Fruit fly (Drosophila melanogaster) whole organism, embryonic: ENCODE data around the gene DnaJ-H.

Experiments
- Antp ChIP-seq: fragments of 200-800 bp; sonication (Bioruptor generic); optimal IDR thresholded peaks from 3 replicates; lab custom pipeline; 2016; ENCODE audit warnings: missing biosample characterization, missing genetic modification characterization
- Atf-2 ChIP-seq: fragments of 200-800 bp; sonication (Bioruptor generic); optimal IDR thresholded peaks from 2 replicates; lab custom pipeline; 2016; ENCODE audit warnings: missing biosample characterization, missing genetic modification characterization
- BtbVII ChIP-seq: fragments of 200-800 bp; sonication (Bioruptor generic); optimal IDR thresholded peaks from 3 replicates; lab custom pipeline; 2017; ENCODE audit warnings: missing biosample characterization, mild to moderate bottlenecking, missing genetic modification characterization
- CG10462 ChIP-seq: fragments of 200-800 bp; sonication (Bioruptor generic); optimal IDR thresholded peaks from 2 replicates; lab custom pipeline; 2016; ENCODE audit warnings: missing biosample characterization, missing genetic modification characterization
- CG11504 ChIP-seq: fragments of 200-800 bp; sonication (Bioruptor generic); optimal IDR thresholded peaks from 3 replicates; lab custom pipeline; 2019; ENCODE audit warnings: missing biosample characterization, mild to moderate bottlenecking, missing genetic modification characterization, moderate library complexity
- CG11560 ChIP-seq: fragments of 200-800 bp; sonication (Bioruptor generic); IDR thresholded peaks from 3 replicates; pipeline ENCODE4 v1.3.6; 2022; ENCODE audit warnings: missing biosample characterization, missing genetic modification characterization
- CG11723 ChIP-seq: fragments of 200-800 bp; sonication (Bioruptor generic); optimal IDR thresholded peaks from 2 replicates; lab custom pipeline; 2017; ENCODE audit warnings: missing biosample characterization, mild to moderate bottlenecking, missing genetic modification characterization
- CG13894 ChIP-seq: fragments of 200-800 bp; sonication (Bioruptor generic); optimal IDR thresholded peaks from 3 replicates; lab custom pipeline; 2018; ENCODE audit warnings: missing biosample characterization, mild to moderate bottlenecking, missing genetic modification characterization, moderate library complexity
- CG15479 ChIP-seq: fragments of 200-800 bp; sonication (Bioruptor generic); optimal IDR thresholded peaks from 3 replicates; lab custom pipeline; 2019; ENCODE audit warnings: missing biosample characterization, mild to moderate bottlenecking, missing genetic modification characterization, moderate library complexity
- CG18262 ChIP-seq: fragments of 200-800 bp; optimal IDR thresholded peaks from 3 replicates; lab custom pipeline; 2019; ENCODE audit warnings: missing biosample characterization, mild to moderate bottlenecking, missing genetic modification characterization, moderate library complexity
- CG2712 ChIP-seq: fragments of 200-800 bp; optimal IDR thresholded peaks from 3 replicates; lab custom pipeline; 2019; ENCODE audit warnings: missing biosample characterization, mild to moderate bottlenecking, missing genetic modification characterization, moderate library complexity
- CG2875 ChIP-seq: fragments of 200-800 bp; sonication (Bioruptor generic); optimal IDR thresholded peaks from 2 replicates; lab custom pipeline; 2017; ENCODE audit warnings: missing biosample characterization, mild to moderate bottlenecking, missing genetic modification characterization, missing genetic modification reagents
- CG32772 ChIP-seq: fragments of 200-800 bp; sonication (Bioruptor generic); IDR thresholded peaks from 2 replicates; pipeline ENCODE4 v1.3.6; 2022; ENCODE audit warnings: missing biosample characterization, missing genetic modification characterization
- CG3726 ChIP-seq: fragments of 200-800 bp; sonication (Bioruptor generic); IDR thresholded peaks from 3 replicates; pipeline ENCODE4, ENCODE4 v1.3.6; 2022; ENCODE audit warnings: missing biosample characterization, missing genetic modification characterization
- CG5245 ChIP-seq: fragments of 200-800 bp; sonication (Bioruptor generic); optimal IDR thresholded peaks from 3 replicates; lab custom pipeline; 2016; ENCODE audit warnings: missing biosample characterization, missing genetic modification characterization
- CG6175 ChIP-seq: fragments of 200-800 bp; sonication (Bioruptor generic); IDR thresholded peaks from 3 replicates; pipeline ENCODE4 v1.3.6; 2022; ENCODE audit warnings: missing biosample characterization, missing genetic modification characterization
- CG7372 ChIP-seq: fragments of 200-800 bp; sonication (Bioruptor generic); IDR thresholded peaks from 2 replicates; pipeline ENCODE4 v1.3.6; 2022; ENCODE audit warnings: missing biosample characterization, missing genetic modification characterization
- CG7556 ChIP-seq: fragments of 200-800 bp; sonication (Bioruptor generic); optimal IDR thresholded peaks from 2 replicates; lab custom pipeline; 2017; ENCODE audit warnings: missing biosample characterization, mild to moderate bottlenecking, missing genetic modification characterization
- CG7963 ChIP-seq: fragments of 200-800 bp; sonication (Bioruptor generic); IDR thresholded peaks from 3 replicates; pipeline ENCODE4 v1.3.6; 2022; ENCODE audit warnings: missing biosample characterization, missing genetic modification characterization; ENCODE audit not compliant: partially characterized antibody
- CG8290 ChIP-seq, 3 experiments: fragments of 200-800 bp; sonication (Bioruptor generic); optimal IDR thresholded peaks; 2 replicates each; lab custom pipeline; 2016 to 2019; ENCODE audit warnings: missing biosample characterization in 3 of 3, missing genetic modification characterization in 3 of 3, mild to moderate bottlenecking in 2 of 3, moderate library complexity in 1 of 3
- CrebB ChIP-seq: fragments of 200-800 bp; sonication (Bioruptor generic); optimal IDR thresholded peaks from 3 replicates; lab custom pipeline; 2018; ENCODE audit warnings: missing biosample characterization, mild to moderate bottlenecking, missing genetic modification characterization
- D ChIP-seq, 2 experiments: fragments of 200-800 bp in 1 of 2; fragments of >200 bp in 1 of 2; sonication (Bioruptor generic) in 1 of 2; optimal IDR thresholded peaks; 2 replicates in 1 of 2; 3 replicates in 1 of 2; lab custom pipeline; 2017; ENCODE audit warnings: mild to moderate bottlenecking in 1 of 2, missing biosample characterization in 1 of 2, missing genetic modification characterization in 1 of 2, missing genetic modification reagents in 1 of 2
- E2f1 ChIP-seq: fragments of 200-800 bp; sonication (Bioruptor generic); IDR thresholded peaks from 2 replicates; pipeline ENCODE4 v1.3.6; 2022; ENCODE audit warnings: missing biosample characterization, missing genetic modification characterization
- Fer3 ChIP-seq: fragments of 200-800 bp; sonication (Bioruptor generic); optimal IDR thresholded peaks from 2 replicates; lab custom pipeline; 2018; ENCODE audit warnings: missing biosample characterization, mild to moderate bottlenecking, missing genetic modification characterization, moderate library complexity
- Gsc ChIP-seq: fragments of 200-800 bp; sonication (Bioruptor generic); IDR thresholded peaks from 2 replicates; pipeline ENCODE4 v1.3.6; 2022; ENCODE audit warnings: missing biosample characterization, missing genetic modification characterization
- Hmx ChIP-seq: fragments of 200-800 bp; sonication (Bioruptor generic); optimal IDR thresholded peaks from 2 replicates; lab custom pipeline; 2016; ENCODE audit warnings: missing biosample characterization, missing genetic modification characterization
- Lim3 ChIP-seq: fragments of 200-800 bp; sonication (Bioruptor generic); IDR thresholded peaks from 2 replicates; pipeline ENCODE4 v1.3.6; 2022; ENCODE audit warnings: missing biosample characterization, missing genetic modification characterization
- MBD-R2 ChIP-seq: fragments of 200-800 bp; sonication (Bioruptor generic); IDR thresholded peaks from 2 replicates; pipeline ENCODE4 v1.3.6; 2022; ENCODE audit warnings: missing biosample characterization, missing genetic modification characterization
- Pdp1 ChIP-seq, 2 experiments: fragments of 200-800 bp; sonication (Bioruptor generic); optimal IDR thresholded peaks; 3 replicates each; lab custom pipeline; 2016; ENCODE audit warnings: missing biosample characterization in 2 of 2, missing genetic modification characterization in 2 of 2, mild to moderate bottlenecking in 1 of 2, moderate library complexity in 1 of 2
- Sry-δ ChIP-seq: fragments of 200-800 bp; sonication (Bioruptor generic); optimal IDR thresholded peaks from 2 replicates; lab custom pipeline; 2016; ENCODE audit warnings: missing biosample characterization, missing genetic modification characterization
- Ssrp ChIP-seq: fragments of 200-800 bp; sonication (Bioruptor generic); optimal IDR thresholded peaks from 2 replicates; lab custom pipeline; 2018; ENCODE audit warnings: missing biosample characterization, mild to moderate bottlenecking, missing genetic modification characterization, moderate library complexity
- aop ChIP-seq: fragments of 200-800 bp; sonication (Bioruptor generic); IDR thresholded peaks from 2 replicates; pipeline ENCODE4 v1.3.6; 2022; ENCODE audit warnings: missing biosample characterization, missing genetic modification characterization
- danr ChIP-seq: fragments of 200-800 bp; sonication (Bioruptor generic); IDR thresholded peaks from 2 replicates; pipeline ENCODE4 v1.3.6; 2022; ENCODE audit warnings: missing biosample characterization, missing genetic modification characterization
- en ChIP-seq: fragments of 200-800 bp; sonication (Bioruptor generic); optimal IDR thresholded peaks from 2 replicates; lab custom pipeline; 2016; ENCODE audit warnings: missing biosample characterization, missing genetic modification characterization
- exex ChIP-seq: fragments of 200-800 bp; sonication (Bioruptor generic); optimal IDR thresholded peaks from 4 replicates; lab custom pipeline; 2018; ENCODE audit warnings: missing biosample characterization, mild to moderate bottlenecking, missing genetic modification characterization, moderate library complexity
- gcm ChIP-seq: fragments of 200-800 bp; sonication (Bioruptor generic); optimal IDR thresholded peaks from 2 replicates; lab custom pipeline; 2019; ENCODE audit warnings: missing biosample characterization, mild to moderate bottlenecking, missing genetic modification characterization, moderate library complexity
- gcm2 ChIP-seq: fragments of 200-800 bp; sonication (Bioruptor generic); optimal IDR thresholded peaks from 2 replicates; lab custom pipeline; 2016; ENCODE audit warnings: missing biosample characterization, missing genetic modification characterization
- gem ChIP-seq: fragments of 200-800 bp; sonication (Bioruptor generic); optimal IDR thresholded peaks from 2 replicates; lab custom pipeline; 2019; ENCODE audit warnings: missing biosample characterization, mild to moderate bottlenecking, missing genetic modification characterization, moderate library complexity
- grn ChIP-seq: fragments of 200-800 bp; sonication (Bioruptor generic); optimal IDR thresholded peaks from 3 replicates; lab custom pipeline; 2017; ENCODE audit warnings: missing biosample characterization, missing genetic modification characterization
- ham ChIP-seq: fragments of 200-800 bp; sonication (Bioruptor generic); IDR thresholded peaks from 2 replicates; pipeline ENCODE4 v1.3.6; 2022; ENCODE audit warnings: missing biosample characterization, missing genetic modification characterization
- hth ChIP-seq: fragments of >200 bp; optimal IDR thresholded peaks from 2 replicates; lab custom pipeline; 2017; ENCODE audit warnings: inconsistent platforms
- ind ChIP-seq: fragments of 200-800 bp; sonication (Bioruptor generic); optimal IDR thresholded peaks from 3 replicates; lab custom pipeline; 2016; ENCODE audit warnings: missing biosample characterization, missing genetic modification characterization
- pnt ChIP-seq: fragments of 200-800 bp; sonication (Bioruptor generic); optimal IDR thresholded peaks from 3 replicates; lab custom pipeline; 2016; ENCODE audit warnings: missing biosample characterization, missing genetic modification characterization
- ro ChIP-seq: fragments of 200-800 bp; sonication (Bioruptor generic); IDR thresholded peaks from 2 replicates; pipeline ENCODE4 v1.3.6; 2022; ENCODE audit warnings: missing biosample characterization, missing genetic modification characterization
- sc ChIP-seq, 3 experiments: fragments of >200 bp in 2 of 3; fragments of 200-800 bp in 1 of 3; sonication (Bioruptor generic) in 1 of 3; optimal IDR thresholded peaks; 2 replicates in 2 of 3; 3 replicates in 1 of 3; lab custom pipeline; 2017; ENCODE audit warnings: mild to moderate bottlenecking in 1 of 3, missing biosample characterization in 1 of 3, missing genetic modification characterization in 1 of 3, missing genetic modification reagents in 1 of 3
- slou ChIP-seq: fragments of 200-800 bp; sonication (Bioruptor generic); optimal IDR thresholded peaks from 3 replicates; lab custom pipeline; 2016; ENCODE audit warnings: missing biosample characterization, missing genetic modification characterization
- sob ChIP-seq: fragments of 200-800 bp; sonication (Bioruptor generic); IDR thresholded peaks from 2 replicates; pipeline ENCODE4 v1.3.6; 2022; ENCODE audit warnings: missing biosample characterization, missing genetic modification characterization
- sqz ChIP-seq: fragments of 200-800 bp; sonication (Bioruptor generic); optimal IDR thresholded peaks from 3 replicates; lab custom pipeline; 2018; ENCODE audit warnings: missing biosample characterization, mild to moderate bottlenecking, missing genetic modification characterization
- yki ChIP-seq: fragments of >200 bp; optimal IDR thresholded peaks from 3 replicates; lab custom pipeline; 2018
- zfh2 ChIP-seq: fragments of 200-800 bp; sonication (Bioruptor generic); optimal IDR thresholded peaks from 2 replicates; lab custom pipeline; 2016; ENCODE audit warnings: missing biosample characterization, missing genetic modification characterization

DnaJ-H gene

DNA sequence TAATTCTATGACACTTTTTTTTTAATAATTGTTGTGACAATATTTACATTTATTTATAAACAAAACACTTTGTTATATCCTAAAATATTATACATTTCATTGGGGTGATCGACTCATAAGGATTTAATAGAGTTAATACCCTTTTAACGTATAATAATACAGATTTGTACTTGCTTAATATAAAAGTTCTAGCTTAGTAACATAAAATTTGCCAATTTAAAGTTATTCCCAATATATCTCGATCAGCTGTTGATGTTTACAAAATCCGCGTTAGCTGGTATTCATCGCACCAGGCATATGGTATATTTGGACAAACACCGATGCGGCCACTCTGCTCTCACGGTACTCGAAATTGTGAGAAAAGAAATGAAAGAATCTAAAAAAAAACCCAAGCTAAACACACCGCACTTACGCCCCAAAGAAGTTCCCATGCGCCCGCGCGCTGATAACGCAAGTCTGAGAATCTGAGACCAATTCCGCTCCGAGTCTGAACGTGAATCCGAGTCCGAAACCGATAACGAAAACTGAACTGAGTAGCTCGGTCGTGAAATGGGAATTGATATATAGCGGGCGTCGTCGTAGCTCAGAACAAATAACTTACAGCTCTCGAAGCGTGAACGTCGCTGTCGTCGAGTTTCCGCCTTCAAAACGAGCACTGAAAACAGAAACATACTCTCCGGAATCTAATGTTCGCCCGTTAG lies 37.7 kb upstream of the DnaJ-H start, which contains the start of gene Pect (continued):
- TF ChIP-seq Sry-δ (GFP tag; lab: Kevin White, UChicago) (peak; percentile 53), slou (GFP tag; lab: Kevin White, UChicago) (no peak), D (optimal IDR thresholded peaks at IDR 0.05; lab: Kevin White, UChicago) (no peak), D (GFP tag; optimal IDR thresholded peaks at IDR 0.05; lab: Kevin White, UChicago) (no peak), CG11560 (tag; lab: Robert Waterston, UW) (no peak), CG2712 (tag; lab: Kevin White, UChicago) (no peak), CrebB (peak; percentile 42), CG6175 (no peak), BtbVII (GFP tag; lab: Kevin White, UChicago) (peak; percentile 4), Hmx (GFP tag; lab: Kevin White, UChicago) (no peak), CG7963 (GFP tag; lab: Robert Waterston, UW) (no peak), CG11723 (GFP tag; lab: Kevin White, UChicago) (no peak), exex (tag; lab: Kevin White, UChicago) (no peak), gem (tag; lab: Kevin White, UChicago) (no peak), CG8290 (GFP tag; optimal IDR thresholded peaks at IDR 0.05; lab: Kevin White, UChicago) (no peak), CG8290 (tag; optimal IDR thresholded peaks at IDR 0.05; lab: Kevin White, UChicago) (no peak), Antp (GFP tag; lab: Kevin White, UChicago) (peak; percentile 24), zfh2 (no peak), Fer3 (no peak), E2f1 (GFP tag; lab: Robert Waterston, UW) (peak; percentile 54; the same call in 1 of the 2 replicates), ro (GFP tag; lab: Robert Waterston, UW) (no peak), CG7372 (GFP tag; lab: Robert Waterston, UW) (no peak), yki (lab: Kevin White, UChicago) (no peak), en (GFP tag; lab: Kevin White, UChicago) (no peak), gcm (no peak), ind (GFP tag; lab: Kevin White, UChicago) (no peak), CG7556 (no peak), Pdp1 (GFP tag; optimal IDR thresholded peaks at IDR 0.05; lab: Kevin White, UChicago) (no peak), CG13894 (tag; lab: Kevin White, UChicago) (peak; percentile 79), hth (no peak), Ssrp (tag; lab: Kevin White, UChicago) (peak; percentile 46), pnt (GFP tag; lab: Kevin White, UChicago) (no peak), CG10462 (GFP tag; lab: Kevin White, UChicago) (no peak), aop (GFP tag; lab: Robert Waterston, UW) (no peak), grn (GFP tag; lab: Kevin White, UChicago) (no peak), Atf-2 (GFP tag; lab: Kevin White, UChicago) (no peak), Gsc (GFP tag; lab: Robert Waterston, UW) (no peak), ham (peak; percentile 34; the same call in 1 of the 2 replicates), MBD-R2 (GFP tag; lab: Robert Waterston, UW) (0 out of 2 replicates have a peak, but pooled peaks have one; percentile 12), CG5245 (GFP tag; lab: Kevin White, UChicago) (no peak), CG32772 (no peak), CG15479 (GFP tag; lab: Kevin White, UChicago) (no peak), CG2875 (GFP tag; lab: Kevin White, UChicago) (no peak), sqz (GFP tag; lab: Kevin White, UChicago) (no peak), danr (GFP tag; lab: Robert Waterston, UW) (no peak), Lim3 (no peak), CG18262 (tag; lab: Kevin White, UChicago) (no peak), gcm2 (no peak), CG3726 (GFP tag; lab: Robert Waterston, UW) (no peak), sc (optimal IDR thresholded peaks at IDR 0.05; lab: Kevin White, UChicago) (no peak), sc (GFP tag; optimal IDR thresholded peaks at IDR 0.05; lab: Kevin White, UChicago) (no peak), CG11504 (tag; lab: Kevin White, UChicago) (no peak), sob (GFP tag; lab: Robert Waterston, UW) (peak; percentile 55; the same call in 1 of the 2 replicates)
